Fruit fly (Drosophila melanogaster) whole organism, embryonic: ENCODE results near the gene Notum.
A peak's percentile ranks its signal among the peaks of the same experiment; 100 is the strongest.

ENCODE experiments used
- Abd-B ChIP-seq: fragments of 200-800 bp; sonication (Bioruptor generic); optimal IDR thresholded peaks from 2 replicates; lab custom pipeline; 2018; ENCODE audit warnings: missing biosample characterization, mild to moderate bottlenecking, missing genetic modification characterization, moderate library complexity
- BtbVII ChIP-seq: fragments of 200-800 bp; sonication (Bioruptor generic); optimal IDR thresholded peaks from 3 replicates; lab custom pipeline; 2017; ENCODE audit warnings: missing biosample characterization, mild to moderate bottlenecking, missing genetic modification characterization
- Bteb2 ChIP-seq: fragments of 200-800 bp; sonication (Bioruptor generic); optimal IDR thresholded peaks from 2 replicates; lab custom pipeline; 2016; ENCODE audit warnings: missing biosample characterization, missing genetic modification characterization
- CG10274 ChIP-seq: fragments of 200-800 bp; sonication (Bioruptor generic); optimal IDR thresholded peaks from 3 replicates; lab custom pipeline; 2017; ENCODE audit warnings: missing biosample characterization, mild to moderate bottlenecking, missing genetic modification characterization
- CG11560 ChIP-seq: fragments of 200-800 bp; sonication (Bioruptor generic); IDR thresholded peaks from 3 replicates; pipeline ENCODE4 v1.3.6; 2022; ENCODE audit warnings: missing biosample characterization, missing genetic modification characterization
- CG11695 ChIP-seq: fragments of 200-800 bp; sonication (Bioruptor generic); IDR thresholded peaks from 3 replicates; pipeline ENCODE4 v1.3.6; 2022; ENCODE audit warnings: missing biosample characterization, missing genetic modification characterization
- CG12391 ChIP-seq: fragments of 200-800 bp; sonication (Bioruptor generic); optimal IDR thresholded peaks from 3 replicates; lab custom pipeline; 2018; ENCODE audit warnings: missing biosample characterization, mild to moderate bottlenecking, missing genetic modification characterization, moderate library complexity
- CG15479 ChIP-seq: fragments of 200-800 bp; sonication (Bioruptor generic); optimal IDR thresholded peaks from 3 replicates; lab custom pipeline; 2019; ENCODE audit warnings: missing biosample characterization, mild to moderate bottlenecking, missing genetic modification characterization, moderate library complexity
- CG15514 ChIP-seq: fragments of 200-800 bp; sonication (Bioruptor generic); optimal IDR thresholded peaks from 3 replicates; lab custom pipeline; 2017; ENCODE audit warnings: missing biosample characterization, missing genetic modification characterization, mild to moderate bottlenecking, moderate library complexity, missing genetic modification reagents
- CG16863 ChIP-seq: fragments of 200-800 bp; sonication (Bioruptor generic); optimal IDR thresholded peaks from 3 replicates; lab custom pipeline; 2016; ENCODE audit warnings: missing biosample characterization, missing genetic modification characterization
- CG18262 ChIP-seq: fragments of 200-800 bp; optimal IDR thresholded peaks from 3 replicates; lab custom pipeline; 2019; ENCODE audit warnings: missing biosample characterization, mild to moderate bottlenecking, missing genetic modification characterization, moderate library complexity
- CG1832 ChIP-seq: fragments of 200-800 bp; sonication (Bioruptor generic); optimal IDR thresholded peaks from 2 replicates; lab custom pipeline; 2017; ENCODE audit warnings: missing biosample characterization, mild to moderate bottlenecking, missing genetic modification characterization, inconsistent platforms
- CG3847 ChIP-seq: fragments of 200-800 bp; sonication (Bioruptor generic); IDR thresholded peaks from 2 replicates; pipeline ENCODE4 v1.3.6; 2022; ENCODE audit warnings: missing biosample characterization, missing genetic modification characterization
- CG43689 ChIP-seq: fragments of 200-800 bp; sonication (Bioruptor generic); IDR thresholded peaks from 2 replicates; pipeline ENCODE4 v1.3.6; 2022; ENCODE audit warnings: missing biosample characterization, missing genetic modification characterization
- CG7271 ChIP-seq: fragments of 200-800 bp; sonication (Bioruptor generic); optimal IDR thresholded peaks from 2 replicates; lab custom pipeline; 2018; ENCODE audit warnings: missing biosample characterization, mild to moderate bottlenecking, missing genetic modification characterization, moderate library complexity
- CG7556 ChIP-seq: fragments of 200-800 bp; sonication (Bioruptor generic); optimal IDR thresholded peaks from 2 replicates; lab custom pipeline; 2017; ENCODE audit warnings: missing biosample characterization, mild to moderate bottlenecking, missing genetic modification characterization
- CG7786 ChIP-seq: fragments of 200-800 bp; sonication (Bioruptor generic); optimal IDR thresholded peaks from 2 replicates; lab custom pipeline; 2016; ENCODE audit warnings: missing biosample characterization, missing genetic modification characterization
- CG7963 ChIP-seq: fragments of 200-800 bp; sonication (Bioruptor generic); IDR thresholded peaks from 3 replicates; pipeline ENCODE4 v1.3.6; 2022; ENCODE audit warnings: missing biosample characterization, missing genetic modification characterization; ENCODE audit not compliant: partially characterized antibody
- Camta ChIP-seq: fragments of 200-800 bp; sonication (Bioruptor generic); optimal IDR thresholded peaks from 2 replicates; lab custom pipeline; 2016; ENCODE audit warnings: missing biosample characterization, missing genetic modification characterization
- D ChIP-seq, 2 experiments: fragments of 200-800 bp in 1 of 2; fragments of >200 bp in 1 of 2; sonication (Bioruptor generic) in 1 of 2; optimal IDR thresholded peaks; 2 replicates in 1 of 2; 3 replicates in 1 of 2; lab custom pipeline; 2017; ENCODE audit warnings: mild to moderate bottlenecking in 1 of 2, missing biosample characterization in 1 of 2, missing genetic modification characterization in 1 of 2, missing genetic modification reagents in 1 of 2
- D19B ChIP-seq: fragments of 200-800 bp; sonication (Bioruptor generic); optimal IDR thresholded peaks from 2 replicates; lab custom pipeline; 2017; ENCODE audit warnings: missing biosample characterization, mild to moderate bottlenecking, missing genetic modification characterization
- Deaf1 ChIP-seq: fragments of 200-800 bp; optimal IDR thresholded peaks from 3 replicates; lab custom pipeline; 2019; ENCODE audit warnings: missing biosample characterization, mild to moderate bottlenecking, missing genetic modification characterization, moderate library complexity
- Doc3 ChIP-seq: fragments of 200-800 bp; sonication (Bioruptor generic); IDR thresholded peaks from 3 replicates; pipeline ENCODE4 v1.3.6; 2022; ENCODE audit warnings: missing biosample characterization, missing genetic modification characterization; ENCODE audit not compliant: partially characterized antibody
- Ets65A ChIP-seq: fragments of 200-800 bp; sonication (Bioruptor generic); peaks from one replicate; lab custom pipeline; 2016; ENCODE audit warnings: missing biosample characterization, missing genetic modification characterization
- Fer1 ChIP-seq: fragments of 200-800 bp; sonication (Bioruptor generic); optimal IDR thresholded peaks from 2 replicates; lab custom pipeline; 2017; ENCODE audit warnings: missing biosample characterization, mild to moderate bottlenecking, missing genetic modification characterization
- HLH54F ChIP-seq: fragments of 200-800 bp; sonication (Bioruptor generic); optimal IDR thresholded peaks from 3 replicates; lab custom pipeline; 2016; ENCODE audit warnings: missing biosample characterization, missing genetic modification characterization
- Hmr ChIP-seq: fragments of 200-800 bp; sonication (Bioruptor generic); optimal IDR thresholded peaks from 3 replicates; lab custom pipeline; 2017; ENCODE audit warnings: mild to moderate bottlenecking, missing biosample characterization, missing genetic modification reagents, missing genetic modification characterization
- MTF-1 ChIP-seq: fragments of 200-800 bp; sonication (Bioruptor generic); optimal IDR thresholded peaks from 2 replicates; lab custom pipeline; 2018; ENCODE audit warnings: missing biosample characterization, mild to moderate bottlenecking, missing genetic modification characterization, borderline replicate concordance
- Mes4 ChIP-seq: fragments of 200-800 bp; sonication (Bioruptor generic); optimal IDR thresholded peaks from 2 replicates; lab custom pipeline; 2016; ENCODE audit warnings: missing biosample characterization, missing genetic modification characterization
- Scr ChIP-seq: fragments of 200-800 bp; sonication (Bioruptor generic); IDR thresholded peaks from 2 replicates; pipeline ENCODE4 v1.3.6; 2022; ENCODE audit warnings: missing biosample characterization, missing genetic modification characterization; ENCODE audit not compliant: partially characterized antibody
- al ChIP-seq: fragments of 200-800 bp; sonication (Bioruptor generic); IDR thresholded peaks from 2 replicates; pipeline ENCODE4 v1.3.6; 2022; ENCODE audit warnings: missing biosample characterization, missing genetic modification characterization
- ap ChIP-seq: fragments of 200-800 bp; sonication (Bioruptor generic); IDR thresholded peaks from 2 replicates; pipeline ENCODE4 v1.3.6; 2022; ENCODE audit warnings: missing biosample characterization, missing genetic modification characterization
- cg ChIP-seq: fragments of 200-800 bp; sonication (Bioruptor generic); optimal IDR thresholded peaks from 3 replicates; lab custom pipeline; 2019; ENCODE audit warnings: missing biosample characterization, mild to moderate bottlenecking, missing genetic modification characterization, moderate library complexity
- dan ChIP-seq: fragments of 200-800 bp; sonication (Bioruptor generic); IDR thresholded peaks from 2 replicates; pipeline ENCODE4 v1.3.6; 2022; ENCODE audit warnings: missing biosample characterization, missing genetic modification characterization
- dm ChIP-seq: fragments of 200-800 bp; sonication (Bioruptor generic); optimal IDR thresholded peaks from 3 replicates; lab custom pipeline; 2016; ENCODE audit warnings: missing biosample characterization, missing genetic modification characterization
- fd96Cb ChIP-seq: fragments of 200-800 bp; sonication (Bioruptor generic); optimal IDR thresholded peaks from 2 replicates; lab custom pipeline; 2018; ENCODE audit warnings: missing biosample characterization, mild to moderate bottlenecking, missing genetic modification characterization, moderate library complexity
- insv ChIP-seq, 2 experiments: fragments of 200-800 bp; sonication (Bioruptor generic); optimal IDR thresholded peaks; 3 replicates each; lab custom pipeline; 2016 to 2018; ENCODE audit warnings: missing biosample characterization in 2 of 2, missing genetic modification characterization in 2 of 2
- kah ChIP-seq: fragments of 200-800 bp; sonication (Bioruptor generic); optimal IDR thresholded peaks from 2 replicates; lab custom pipeline; 2018; ENCODE audit warnings: missing biosample characterization, mild to moderate bottlenecking, missing genetic modification characterization
- lola ChIP-seq, 3 experiments: fragments of >200 bp in 2 of 3; fragments of 200-800 bp in 1 of 3; sonication (Bioruptor generic) in 1 of 3; optimal IDR thresholded peaks; 2 replicates each; lab custom pipeline; 2017 to 2019; ENCODE audit warnings: missing biosample characterization in 3 of 3, missing genetic modification characterization in 3 of 3, mild to moderate bottlenecking in 1 of 3, moderate library complexity in 1 of 3
- nerfin-2 ChIP-seq: fragments of 200-800 bp; sonication (Bioruptor generic); IDR thresholded peaks from 2 replicates; pipeline ENCODE4 v1.3.6; 2022; ENCODE audit warnings: missing biosample characterization, missing genetic modification characterization; ENCODE audit not compliant: partially characterized antibody
- repo ChIP-seq: fragments of 200-800 bp; sonication (Bioruptor generic); optimal IDR thresholded peaks from 2 replicates; lab custom pipeline; 2016; ENCODE audit warnings: missing biosample characterization, missing genetic modification characterization
- ro ChIP-seq: fragments of 200-800 bp; sonication (Bioruptor generic); IDR thresholded peaks from 2 replicates; pipeline ENCODE4 v1.3.6; 2022; ENCODE audit warnings: missing biosample characterization, missing genetic modification characterization
- run ChIP-seq: fragments of 200-800 bp; sonication (Bioruptor generic); optimal IDR thresholded peaks from 3 replicates; lab custom pipeline; 2018; ENCODE audit warnings: missing biosample characterization, mild to moderate bottlenecking, missing genetic modification characterization
- sc ChIP-seq, 3 experiments: fragments of >200 bp in 2 of 3; fragments of 200-800 bp in 1 of 3; sonication (Bioruptor generic) in 1 of 3; optimal IDR thresholded peaks; 2 replicates in 2 of 3; 3 replicates in 1 of 3; lab custom pipeline; 2017; ENCODE audit warnings: mild to moderate bottlenecking in 1 of 3, missing biosample characterization in 1 of 3, missing genetic modification characterization in 1 of 3, missing genetic modification reagents in 1 of 3
- tll ChIP-seq, 2 experiments: fragments of 200-800 bp in 1 of 2; fragments of >200 bp in 1 of 2; sonication (Bioruptor generic) in 1 of 2; optimal IDR thresholded peaks; 2 replicates each; lab custom pipeline; 2017 to 2019; ENCODE audit warnings: missing biosample characterization in 2 of 2, missing genetic modification characterization in 2 of 2, mild to moderate bottlenecking in 1 of 2, moderate library complexity in 1 of 2
- ttk ChIP-seq: fragments of 200-800 bp; sonication (Bioruptor generic); IDR thresholded peaks from 2 replicates; pipeline ENCODE4 v2.1.2; 2022; ENCODE audit warnings: missing biosample characterization, missing genetic modification characterization
- vnd ChIP-seq: fragments of 200-800 bp; sonication (Bioruptor generic); IDR thresholded peaks from 3 replicates; pipeline ENCODE4 v1.3.6; 2022; ENCODE audit warnings: missing biosample characterization, missing genetic modification characterization; ENCODE audit not compliant: partially characterized antibody
- zen2 ChIP-seq: fragments of 200-800 bp; sonication (Bioruptor generic); IDR thresholded peaks from 3 replicates; pipeline ENCODE4 v1.3.6; 2022; ENCODE audit warnings: missing biosample characterization, missing genetic modification characterization; ENCODE audit not compliant: partially characterized antibody

The Notum gene

DNA sequence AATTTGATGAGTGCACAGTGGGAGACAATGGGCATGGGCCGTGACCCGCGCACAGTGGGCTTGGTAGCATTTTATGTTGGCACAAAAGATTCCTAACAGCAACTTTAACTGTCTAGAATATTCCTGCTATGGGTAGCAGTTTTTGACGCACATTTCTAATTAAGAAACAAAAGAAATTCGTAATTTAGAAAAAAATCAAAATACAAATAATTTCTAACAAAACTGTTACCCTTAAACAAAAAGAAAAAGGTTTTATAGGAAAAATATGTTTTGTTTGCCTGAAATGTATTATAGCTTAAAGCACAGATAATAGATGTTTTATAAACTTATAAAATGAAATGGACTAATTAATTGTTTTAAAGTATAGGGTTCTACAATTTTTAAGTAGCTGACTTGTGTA lies 6.4 kb upstream of the Notum start (continued):
- TF ChIP-seq Fer1 (GFP tag; lab: Kevin White, UChicago) (no peak), CG10274 (GFP tag; lab: Kevin White, UChicago) (no peak), nerfin-2 (GFP tag; lab: Robert Waterston, UW) (no peak), CG18262 (tag; lab: Kevin White, UChicago) (peak; percentile 54), dan (GFP tag; lab: Robert Waterston, UW) (no peak), Hmr (GFP tag; lab: Kevin White, UChicago) (no peak), cg (no peak), CG7963 (no peak), lola (GFP tag; optimal IDR thresholded peaks at IDR 0.05; lab: Kevin White, UChicago) (peak in 1 of 3 experiments; percentile 64), CG7556 (GFP tag; lab: Kevin White, UChicago) (peak; percentile 15), CG7271 (no peak), D19B (GFP tag; lab: Kevin White, UChicago) (no peak), CG12391 (peak; percentile 14), CG7786 (GFP tag; lab: Kevin White, UChicago) (no peak), CG11695 (GFP tag; lab: Robert Waterston, UW) (no peak), CG1832 (no peak), ro (no peak), kah (GFP tag; lab: Kevin White, UChicago) (no peak), MTF-1 (GFP tag; lab: Kevin White, UChicago) (no peak)

DNA sequence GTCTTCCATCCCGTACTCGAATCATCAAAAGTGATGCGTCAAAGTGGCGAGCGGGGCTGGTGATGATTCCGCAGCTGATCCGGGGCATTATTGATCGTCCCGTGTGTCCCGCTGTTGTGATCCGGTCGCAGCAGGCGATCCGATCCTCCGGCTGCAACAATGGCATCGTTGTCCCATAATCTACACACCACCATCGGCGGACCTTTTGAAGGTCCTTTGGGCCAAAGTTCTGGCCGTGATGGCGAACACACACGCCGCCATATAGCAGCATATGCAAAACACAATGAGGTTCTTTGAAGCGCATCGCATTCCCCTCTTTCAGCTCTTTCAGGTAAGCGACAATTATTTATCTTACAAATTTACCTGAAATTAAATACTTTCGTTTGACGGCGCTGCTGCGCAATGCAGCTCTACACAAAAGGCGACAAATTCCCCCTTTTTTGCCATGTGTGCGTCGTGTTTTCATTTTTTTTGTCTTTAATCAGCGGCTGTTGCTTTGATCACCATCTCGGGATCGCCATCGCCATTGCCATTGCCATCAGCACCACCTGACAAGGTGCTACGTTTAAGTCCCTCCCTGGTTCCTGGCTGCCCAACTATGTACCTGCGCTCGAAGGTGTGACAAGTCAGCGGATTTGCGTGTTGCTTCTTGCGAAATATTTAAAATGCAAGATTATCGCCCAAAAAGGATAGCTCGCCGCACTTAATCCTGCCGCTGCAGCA lies 5.6 kb upstream of the Notum start:
- TF ChIP-seq Mes4 (GFP tag; lab: Kevin White, UChicago): no peak
- no peak for TF ChIP-seq Camta (GFP tag; lab: Kevin White, UChicago)
- no peak for TF ChIP-seq CG11560 (tag; lab: Robert Waterston, UW)
- no peak for TF ChIP-seq CG15514 (GFP tag; lab: Kevin White, UChicago)
- TF ChIP-seq Scr (GFP tag; lab: Robert Waterston, UW): no peak
- TF ChIP-seq CG43689 (GFP tag; lab: Robert Waterston, UW): no peak
- TF ChIP-seq Doc3 (GFP tag; lab: Robert Waterston, UW): 0 out of 3 replicates have a peak, but pooled peaks have one; percentile 29
- TF ChIP-seq fd96Cb (tag; lab: Kevin White, UChicago): no peak
- TF ChIP-seq Bteb2: no peak
- TF ChIP-seq CG15479: peak; percentile 77
- TF ChIP-seq HLH54F (GFP tag; lab: Kevin White, UChicago): no peak
- no peak for TF ChIP-seq al (GFP tag; lab: Robert Waterston, UW)
- no peak for TF ChIP-seq vnd (GFP tag; lab: Robert Waterston, UW)
- peak; percentile 94 for TF ChIP-seq D (optimal IDR thresholded peaks at IDR 0.05; lab: Kevin White, UChicago)
- TF ChIP-seq D (GFP tag; optimal IDR thresholded peaks at IDR 0.05; lab: Kevin White, UChicago): no peak
- no peak for TF ChIP-seq CG16863 (GFP tag; lab: Kevin White, UChicago)
- no peak for TF ChIP-seq sc (optimal IDR thresholded peaks at IDR 0.05; lab: Kevin White, UChicago)
- no peak for TF ChIP-seq sc (GFP tag; optimal IDR thresholded peaks at IDR 0.05; lab: Kevin White, UChicago)
- TF ChIP-seq ap (GFP tag; lab: Robert Waterston, UW): no peak
- peak in 1 of 2 experiments; percentile 85 for TF ChIP-seq tll (GFP tag; optimal IDR thresholded peaks at IDR 0.05; lab: Kevin White, UChicago)
- no peak for TF ChIP-seq ttk (GFP tag; lab: Robert Waterston, UW)
- no peak for TF ChIP-seq CG3847 (GFP tag; lab: Robert Waterston, UW)
- TF ChIP-seq dm: no peak
- peak; percentile 3 for TF ChIP-seq Ets65A (GFP tag; lab: Kevin White, UChicago)
- TF ChIP-seq Abd-B: no peak
- TF ChIP-seq Deaf1: no peak
- no peak for TF ChIP-seq insv (GFP tag; optimal IDR thresholded peaks at IDR 0.05; lab: Kevin White, UChicago)
- TF ChIP-seq BtbVII (GFP tag; lab: Kevin White, UChicago): no peak
- no peak for TF ChIP-seq repo (GFP tag; lab: Kevin White, UChicago)
- no peak for TF ChIP-seq run (tag; lab: Kevin White, UChicago)
- no peak for TF ChIP-seq zen2 (GFP tag; lab: Robert Waterston, UW)
